Worm (Caenorhabditis elegans) whole organism, young adult: ENCODE data around the gene srj-38.
A peak's percentile ranks its signal among the peaks of the same experiment; 100 is the strongest.

Experiments
- B0261.1 ChIP-seq: sonication (generic microtip); optimal IDR thresholded peaks from 2 replicates; lab custom pipeline; 2016; ENCODE audit warnings: mild to moderate bottlenecking, missing genetic modification characterization, moderate library complexity, missing compliant biosample characterization
- D2030.7 ChIP-seq: fragments of 200-800 bp; sonication (Bioruptor generic); IDR thresholded peaks from 2 replicates; pipeline ENCODE4 v1.3.6; 2022; ENCODE audit warnings: missing genetic modification reagents, missing genetic modification characterization, missing compliant biosample characterization
- F33H1.4 ChIP-seq: fragments of 200-800 bp; sonication (Bioruptor generic); IDR thresholded peaks from 2 replicates; pipeline ENCODE4 v1.3.6; 2022; ENCODE audit warnings: missing genetic modification reagents, missing genetic modification characterization, missing compliant biosample characterization
- F52B5.7 ChIP-seq: sonication (generic microtip); optimal IDR thresholded peaks from 2 replicates; lab custom pipeline; 2016; ENCODE audit warnings: mild to moderate bottlenecking, missing genetic modification characterization, missing compliant biosample characterization
- F57A8.1 ChIP-seq: fragments of 200-800 bp; sonication (Bioruptor generic); optimal IDR thresholded peaks from 2 replicates; lab custom pipeline; 2018; ENCODE audit warnings: mild to moderate bottlenecking, missing genetic modification characterization, moderate library complexity, missing compliant biosample characterization
- Y53G8AR.9 ChIP-seq: fragments of 200-800 bp; sonication (Bioruptor generic); conservative IDR thresholded peaks from 2 replicates; pipeline ENCODE4 v1.3.6; 2022; ENCODE audit warnings: missing genetic modification reagents, missing genetic modification characterization, missing compliant biosample characterization
- Y56A3A.18 ChIP-seq: fragments of 200-800 bp; sonication (Bioruptor generic); IDR thresholded peaks from 2 replicates; pipeline ENCODE4 v1.3.6; 2022; ENCODE audit warnings: missing genetic modification reagents, missing genetic modification characterization, missing compliant biosample characterization
- Y95B8A.8 ChIP-seq: fragments of 200-800 bp; sonication (Bioruptor generic); IDR thresholded peaks from 2 replicates; pipeline ENCODE4 v1.3.6; 2022; ENCODE audit warnings: missing genetic modification reagents, missing genetic modification characterization, missing compliant biosample characterization
- akir-1 ChIP-seq: fragments of 200-800 bp; sonication (Bioruptor generic); optimal IDR thresholded peaks from 2 replicates; lab custom pipeline; 2018; ENCODE audit warnings: mild to moderate bottlenecking, missing genetic modification characterization, moderate library complexity, missing compliant biosample characterization
- attf-5 ChIP-seq: fragments of 200-800 bp; sonication (Bioruptor generic); optimal IDR thresholded peaks from 2 replicates; lab custom pipeline; 2018; ENCODE audit warnings: mild to moderate bottlenecking, missing genetic modification characterization, missing compliant biosample characterization
- attf-6 ChIP-seq: fragments of 200-800 bp; sonication (Bioruptor generic); IDR thresholded peaks from 2 replicates; pipeline ENCODE4 v1.3.6; 2022; ENCODE audit warnings: missing genetic modification reagents, missing genetic modification characterization, missing compliant biosample characterization
- ceh-100 ChIP-seq: fragments of 200-800 bp; sonication (Bioruptor generic); IDR thresholded peaks from 2 replicates; pipeline ENCODE4 v1.3.6; 2022; ENCODE audit warnings: missing genetic modification reagents, missing genetic modification characterization, missing compliant biosample characterization
- ceh-79 ChIP-seq: sonication (generic microtip); optimal IDR thresholded peaks from 2 replicates; lab custom pipeline; 2017; ENCODE audit warnings: mild to moderate bottlenecking, missing genetic modification characterization, missing compliant biosample characterization
- ceh-91 ChIP-seq: fragments of 200-800 bp; sonication (Bioruptor generic); IDR thresholded peaks from 2 replicates; pipeline ENCODE4 v1.3.6; 2022; ENCODE audit warnings: missing genetic modification reagents, missing genetic modification characterization, missing compliant biosample characterization
- dox-1 ChIP-seq: fragments of 200-800 bp; sonication (Bioruptor generic); IDR thresholded peaks from 2 replicates; pipeline ENCODE4 v1.3.6; 2022; ENCODE audit warnings: missing genetic modification reagents, missing genetic modification characterization, missing compliant biosample characterization
- egl-18 ChIP-seq: fragments of 200-800 bp; sonication (Bioruptor generic); IDR thresholded peaks from 2 replicates; pipeline ENCODE4 v1.3.6; 2022; ENCODE audit warnings: missing genetic modification reagents, missing genetic modification characterization, missing compliant biosample characterization
- egl-44 ChIP-seq: fragments of 200-800 bp; sonication (Bioruptor generic); IDR thresholded peaks from 2 replicates; pipeline ENCODE4 v1.3.6; 2022; ENCODE audit warnings: missing genetic modification reagents, missing genetic modification characterization, missing compliant biosample characterization
- ekl-4 ChIP-seq: fragments of 200-800 bp; sonication (Bioruptor generic); IDR thresholded peaks from 2 replicates; pipeline ENCODE4 v1.3.6; 2022; ENCODE audit warnings: missing genetic modification reagents, missing genetic modification characterization, missing compliant biosample characterization
- him-1 ChIP-seq: sonication (generic microtip); optimal IDR thresholded peaks from 2 replicates; lab custom pipeline; 2016; ENCODE audit warnings: missing genotype, missing genetic modification reagents, missing genetic modification characterization, missing compliant biosample characterization
- hmg-1.2 ChIP-seq: fragments of 200-800 bp; sonication (Bioruptor generic); IDR thresholded peaks from 2 replicates; pipeline ENCODE4 v1.3.6; 2022; ENCODE audit warnings: missing genetic modification reagents, missing genetic modification characterization, missing compliant biosample characterization
- hmg-20 ChIP-seq: fragments of 200-800 bp; sonication (Bioruptor generic); IDR thresholded peaks from 2 replicates; pipeline ENCODE4 v1.3.6; 2022; ENCODE audit warnings: missing genetic modification reagents, missing genetic modification characterization, missing compliant biosample characterization
- hsf-1 ChIP-seq: fragments of 200-800 bp; sonication (Bioruptor generic); IDR thresholded peaks from 2 replicates; pipeline ENCODE4 v1.3.6; 2022; ENCODE audit warnings: missing genetic modification reagents, missing genetic modification characterization, missing compliant biosample characterization
- lin-26 ChIP-seq: fragments of 200-800 bp; sonication (Bioruptor generic); IDR thresholded peaks from 2 replicates; pipeline ENCODE4 v1.3.6; 2022; ENCODE audit warnings: missing genetic modification reagents, missing genetic modification characterization, missing compliant biosample characterization
- lin-54 ChIP-seq: fragments of 200-800 bp; sonication (Bioruptor generic); optimal IDR thresholded peaks from 2 replicates; lab custom pipeline; 2018; ENCODE audit warnings: mild to moderate bottlenecking, missing genetic modification characterization, missing compliant biosample characterization
- lsl-1 ChIP-seq: fragments of 200-800 bp; sonication (Bioruptor generic); optimal IDR thresholded peaks from 2 replicates; lab custom pipeline; 2018; ENCODE audit warnings: mild to moderate bottlenecking, missing genetic modification characterization, moderate library complexity, missing compliant biosample characterization
- madf-6 ChIP-seq: fragments of 200-800 bp; sonication (Bioruptor generic); IDR thresholded peaks from 2 replicates; pipeline ENCODE4 v1.3.6; 2022; ENCODE audit warnings: missing genetic modification reagents, missing genetic modification characterization, missing compliant biosample characterization
- madf-8 ChIP-seq: fragments of 200-800 bp; sonication (Bioruptor generic); conservative IDR thresholded peaks from 2 replicates; pipeline ENCODE4 v1.3.6; 2022; ENCODE audit warnings: missing genetic modification reagents, missing genetic modification characterization, missing compliant biosample characterization
- mcd-1 ChIP-seq: fragments of 200-800 bp; sonication (Bioruptor generic); IDR thresholded peaks from 2 replicates; pipeline ENCODE4 v1.3.6; 2022; ENCODE audit warnings: missing genetic modification reagents, missing genetic modification characterization, missing compliant biosample characterization
- mxl-1 ChIP-seq: sonication (generic microtip); optimal IDR thresholded peaks from 2 replicates; lab custom pipeline; 2016; ENCODE audit warnings: missing genetic modification characterization, missing compliant biosample characterization
- nfya-1 ChIP-seq: sonication (generic microtip); optimal IDR thresholded peaks from 2 replicates; lab custom pipeline; 2017; ENCODE audit warnings: antibody characterized with exemption, missing compliant biosample characterization, missing genetic modification characterization, borderline replicate concordance; ENCODE audit not compliant: insufficient read depth
- nfyb-1 ChIP-seq: fragments of 200-800 bp; sonication (Bioruptor generic); IDR thresholded peaks from 2 replicates; pipeline ENCODE4 v1.3.6; 2022; ENCODE audit warnings: missing genetic modification reagents, missing genetic modification characterization, missing compliant biosample characterization
- rcor-1 ChIP-seq: fragments of 200-800 bp; sonication (Bioruptor generic); IDR thresholded peaks from 2 replicates; pipeline ENCODE4 v1.3.6; 2022; ENCODE audit warnings: missing genetic modification reagents, missing genetic modification characterization, missing compliant biosample characterization
- rpc-1 ChIP-seq, 2 experiments: fragments of 150-350 bp in 1 of 2; sonication (generic microtip) in 1 of 2; optimal IDR thresholded peaks; 2 replicates each; lab custom pipeline; 2014 to 2018; ENCODE audit warnings: missing biosample characterization in 1 of 2, missing genetic modification characterization in 1 of 2, missing genetic modification reagents in 1 of 2, missing genotype in 1 of 2
- sea-2 ChIP-seq: fragments of 200-800 bp; sonication (Bioruptor generic); IDR thresholded peaks from 2 replicates; pipeline ENCODE4 v1.3.6; 2022; ENCODE audit warnings: missing genetic modification characterization, missing compliant biosample characterization
- snpc-1.1 ChIP-seq: sonication (generic microtip); optimal IDR thresholded peaks from 2 replicates; lab custom pipeline; 2017; ENCODE audit warnings: missing genetic modification characterization, mild to moderate bottlenecking, missing compliant biosample characterization, antibody characterized with exemption, moderate library complexity, missing genotype, missing genetic modification reagents; ENCODE audit not compliant: insufficient read depth
- snpc-3.4 ChIP-seq: sonication (generic microtip); optimal IDR thresholded peaks from 2 replicates; lab custom pipeline; 2017; ENCODE audit warnings: missing genetic modification characterization, mild to moderate bottlenecking, missing compliant biosample characterization, antibody characterized with exemption, moderate library complexity, missing genotype, missing genetic modification reagents
- snpc-4 ChIP-seq, 5 experiments: fragments of 150-350 bp in 1 of 5; sonication (generic microtip) in 4 of 5; optimal IDR thresholded peaks; 2 replicates each; lab custom pipeline; 2014 to 2018; ENCODE audit warnings: missing genetic modification characterization in 5 of 5, missing biosample characterization in 3 of 5, antibody characterized with exemption in 2 of 5, mild to moderate bottlenecking in 2 of 5, missing compliant biosample characterization in 2 of 5, missing genotype in 2 of 5, moderate library complexity in 2 of 5, missing genetic modification reagents in 1 of 5
- tbp1 ChIP-seq: fragments of 200-800 bp; sonication (Bioruptor generic); optimal IDR thresholded peaks from 2 replicates; lab custom pipeline; 2018; ENCODE audit warnings: mild to moderate bottlenecking, missing genetic modification characterization, missing compliant biosample characterization
- tbx-9 ChIP-seq: sonication (generic microtip); optimal IDR thresholded peaks from 2 replicates; lab custom pipeline; 2016; ENCODE audit warnings: borderline replicate concordance, missing genetic modification characterization, inconsistent platforms, missing compliant biosample characterization
- xnd-1 ChIP-seq: sonication (generic microtip); optimal IDR thresholded peaks from 2 replicates; lab custom pipeline; 2016; ENCODE audit warnings: missing genotype, missing genetic modification reagents, missing genetic modification characterization, missing compliant biosample characterization
- zfh-2 ChIP-seq: fragments of 200-800 bp; sonication (Bioruptor generic); conservative IDR thresholded peaks from 2 replicates; pipeline ENCODE4 v1.3.6; 2022; ENCODE audit warnings: missing genetic modification reagents, missing genetic modification characterization, missing compliant biosample characterization
- ztf-18 ChIP-seq: sonication (generic microtip); optimal IDR thresholded peaks from 2 replicates; lab custom pipeline; 2016; ENCODE audit warnings: missing genotype, mild to moderate bottlenecking, missing genetic modification characterization, missing compliant biosample characterization
- ztf-6 ChIP-seq: fragments of 200-800 bp; sonication (Bioruptor generic); IDR thresholded peaks from 2 replicates; pipeline ENCODE4 v1.3.6; 2022; ENCODE audit warnings: missing genetic modification reagents, missing genetic modification characterization, missing compliant biosample characterization

Gene srj-38

DNA sequence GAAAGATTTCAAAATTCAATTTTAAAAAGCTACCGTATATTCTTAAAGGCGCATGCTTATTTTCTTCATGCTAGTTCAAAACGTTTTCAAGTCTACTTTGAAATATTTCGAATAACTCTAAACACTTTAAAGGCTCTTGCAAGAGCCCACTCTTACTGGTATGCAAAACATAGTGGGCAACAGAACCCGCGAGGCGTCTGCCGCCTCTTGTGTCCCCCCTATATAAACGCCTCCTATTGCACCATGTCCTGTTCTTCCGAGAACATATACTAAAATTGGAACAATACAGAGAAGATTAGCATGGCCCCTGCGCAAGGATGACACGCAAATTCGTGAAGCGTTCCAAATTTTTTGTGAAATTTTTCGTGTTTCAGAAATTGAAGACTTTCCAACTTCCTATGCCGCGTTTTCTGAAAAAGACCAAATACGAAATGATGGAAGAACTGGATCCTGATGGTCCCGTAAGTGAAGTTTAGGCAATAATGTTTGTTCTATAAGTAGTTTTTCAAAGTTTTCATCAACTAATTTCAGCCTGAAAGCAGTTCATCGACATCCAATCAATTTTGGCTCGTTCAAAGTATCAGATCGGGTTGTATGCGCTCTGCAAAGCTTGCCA is 25.3 kb downstream of the srj-38 start:
- 0 out of 2 replicates have a peak, but pooled peaks have one; percentile 51 for TF ChIP-seq Y53G8AR.9 (GFP tag; lab: Robert Waterston, UW)
- no peak for TF ChIP-seq nfya-1 (tag; lab: Kevin White, UChicago)
- peak; percentile 7 for TF ChIP-seq lsl-1 (GFP tag; lab: Kevin White, UChicago)
- TF ChIP-seq hsf-1, result peak; percentile 66; the same call in 1 of the 2 replicates
- TF ChIP-seq hmg-1.2 (GFP tag; lab: Robert Waterston, UW), result peak; percentile 98
- no peak for TF ChIP-seq nfyb-1
- TF ChIP-seq sea-2 (GFP tag; lab: Robert Waterston, UW), result peak; percentile 64; the same call in 1 of the 2 replicates
- peak; percentile 38; the same call in 1 of the 2 replicates for TF ChIP-seq ekl-4 (GFP tag; lab: Robert Waterston, UW)
- TF ChIP-seq snpc-3.4 (tag; lab: Kevin White, UChicago), result peak; percentile 86
- peak; percentile 69 for TF ChIP-seq mcd-1 (GFP tag; lab: Robert Waterston, UW)
- peak; percentile 55 for TF ChIP-seq B0261.1
- TF ChIP-seq egl-44, result 0 out of 2 replicates have a peak, but pooled peaks have one; percentile 36
- no peak for TF ChIP-seq attf-5
- TF ChIP-seq madf-6 (GFP tag; lab: Robert Waterston, UW), result peak; percentile 81
- TF ChIP-seq tbx-9, result no peak
- TF ChIP-seq ceh-100 (GFP tag; lab: Robert Waterston, UW), result peak; percentile 46; the same call in 1 of the 2 replicates
- no peak for TF ChIP-seq zfh-2
- TF ChIP-seq attf-6, result 0 out of 2 replicates have a peak, but pooled peaks have one; percentile 31
- peak; percentile 54 for TF ChIP-seq rpc-1 (optimal IDR thresholded peaks at IDR 0.05; lab: Kevin White, UChicago)
- TF ChIP-seq rpc-1 (tag; optimal IDR thresholded peaks at IDR 0.05; lab: Kevin White, UChicago), result peak; percentile 74
- TF ChIP-seq Y56A3A.18, result peak; percentile 84
- peak; percentile 11 for TF ChIP-seq ztf-18 (tag; lab: Kevin White, UChicago)
- TF ChIP-seq xnd-1, result peak; percentile 32
- peak; percentile 71 for TF ChIP-seq rcor-1 (GFP tag; lab: Robert Waterston, UW)
- TF ChIP-seq hmg-20 (GFP tag; lab: Robert Waterston, UW), result 0 out of 2 replicates have a peak, but pooled peaks have one; percentile 67
- TF ChIP-seq D2030.7 (GFP tag; lab: Robert Waterston, UW), result peak; percentile 56; the same call in 1 of the 2 replicates
- peak; percentile 60 for TF ChIP-seq dox-1 (GFP tag; lab: Robert Waterston, UW)
- 0 out of 2 replicates have a peak, but pooled peaks have one; percentile 51 for TF ChIP-seq ztf-6 (GFP tag; lab: Robert Waterston, UW)
- TF ChIP-seq tbp1, result peak; percentile 79
- TF ChIP-seq lin-26 (GFP tag; lab: Robert Waterston, UW), result peak; percentile 83
- no peak for TF ChIP-seq lin-54 (GFP tag; lab: Kevin White, UChicago)
- peak; percentile 54 for TF ChIP-seq madf-8 (GFP tag; lab: Robert Waterston, UW)
- TF ChIP-seq snpc-4 (GFP tag; optimal IDR thresholded peaks at IDR 0.05; lab: Kevin White, UChicago), result peak; percentile 88
- TF ChIP-seq snpc-4 (tag; optimal IDR thresholded peaks at IDR 0.05; lab: Kevin White, UChicago), result peak; percentile 89 to 99 (median 93)
- peak; percentile 85 for TF ChIP-seq him-1 (tag; lab: Kevin White, UChicago)
- TF ChIP-seq akir-1, result no peak
- TF ChIP-seq Y95B8A.8 (GFP tag; lab: Robert Waterston, UW), result no peak
- 0 out of 2 replicates have a peak, but pooled peaks have one; percentile 43 for TF ChIP-seq egl-18 (GFP tag; lab: Robert Waterston, UW)
- 0 out of 2 replicates have a peak, but pooled peaks have one; percentile 17 for TF ChIP-seq F33H1.4 (GFP tag; lab: Robert Waterston, UW)
- TF ChIP-seq F57A8.1, result no peak
- TF ChIP-seq ceh-79 (tag; lab: Kevin White, UChicago), result no peak
- no peak for TF ChIP-seq F52B5.7 (tag; lab: Kevin White, UChicago)
- TF ChIP-seq mxl-1, result peak; percentile 32
- TF ChIP-seq ceh-91 (GFP tag; lab: Robert Waterston, UW), result no peak
- peak; percentile 90 for TF ChIP-seq snpc-1.1
